Fruit fly (Drosophila melanogaster) whole organism, adult: ENCODE results near the gene CG34117.

Experiments used
- CG11617 ChIP-seq: fragments of 200-800 bp; sonication (Bioruptor generic); optimal IDR thresholded peaks from 2 replicates; lab custom pipeline; 2017; ENCODE audit warnings: mild to moderate bottlenecking, missing biosample characterization, missing genetic modification reagents, missing genetic modification characterization
- CG12768 ChIP-seq: fragments of 200-800 bp; sonication (Bioruptor generic); optimal IDR thresholded peaks from 2 replicates; lab custom pipeline; 2017; ENCODE audit warnings: missing biosample characterization, missing genetic modification characterization, mild to moderate bottlenecking, moderate library complexity, missing genetic modification reagents
- CG14711 ChIP-seq: fragments of 200-800 bp; sonication (Bioruptor generic); optimal IDR thresholded peaks from 2 replicates; lab custom pipeline; 2018; ENCODE audit warnings: missing biosample characterization, mild to moderate bottlenecking, missing genetic modification characterization, moderate library complexity
- CG1620 ChIP-seq: fragments of 200-800 bp; sonication (Bioruptor generic); optimal IDR thresholded peaks from 2 replicates; lab custom pipeline; 2016; ENCODE audit warnings: missing biosample characterization, missing genetic modification characterization
- CG33017 ChIP-seq: fragments of 200-800 bp; sonication (Bioruptor generic); optimal IDR thresholded peaks from 2 replicates; lab custom pipeline; 2018; ENCODE audit warnings: missing biosample characterization, mild to moderate bottlenecking, missing genetic modification characterization, moderate library complexity
- CG5204 ChIP-seq: fragments of 200-800 bp; sonication (Bioruptor generic); optimal IDR thresholded peaks from 2 replicates; lab custom pipeline; 2016; ENCODE audit warnings: missing biosample characterization, missing genetic modification characterization
- CG7045 ChIP-seq: fragments of 200-800 bp; sonication (Bioruptor generic); optimal IDR thresholded peaks from 2 replicates; lab custom pipeline; 2017; ENCODE audit warnings: missing biosample characterization, mild to moderate bottlenecking, missing genetic modification characterization
- CG7101 ChIP-seq: fragments of 200-800 bp; sonication (Bioruptor generic); optimal IDR thresholded peaks from 2 replicates; lab custom pipeline; 2018; ENCODE audit warnings: missing biosample characterization, mild to moderate bottlenecking, missing genetic modification characterization, moderate library complexity
- Clk ChIP-seq: fragments of 200-800 bp; sonication (Bioruptor generic); optimal IDR thresholded peaks from 2 replicates; lab custom pipeline; 2017; ENCODE audit warnings: missing biosample characterization, missing genetic modification characterization
- Crg-1 ChIP-seq: fragments of 200-800 bp; sonication (Bioruptor generic); optimal IDR thresholded peaks from 2 replicates; lab custom pipeline; 2016; ENCODE audit warnings: missing biosample characterization, missing genetic modification characterization
- Hr96 ChIP-seq: fragments of 200-800 bp; sonication (Bioruptor generic); optimal IDR thresholded peaks from 2 replicates; lab custom pipeline; 2016; ENCODE audit warnings: missing biosample characterization, missing genetic modification characterization
- Mnt ChIP-seq: fragments of 200-800 bp; sonication (Bioruptor generic); optimal IDR thresholded peaks from 2 replicates; lab custom pipeline; 2016; ENCODE audit warnings: missing biosample characterization, mild to moderate bottlenecking, missing genetic modification characterization
- bab1 ChIP-seq: fragments of 200-800 bp; sonication (Bioruptor generic); optimal IDR thresholded peaks from 3 replicates; lab custom pipeline; 2019; ENCODE audit warnings: missing biosample characterization, mild to moderate bottlenecking, missing genetic modification characterization, moderate library complexity
- cic ChIP-seq: fragments of 200-800 bp; sonication (Bioruptor generic); optimal IDR thresholded peaks from 2 replicates; lab custom pipeline; 2017; ENCODE audit warnings: missing biosample characterization, mild to moderate bottlenecking, missing genetic modification characterization, moderate library complexity
- cnc ChIP-seq, 2 experiments: fragments of >200 bp; optimal IDR thresholded peaks; 2 replicates each; lab custom pipeline; 2017
- kay ChIP-seq: fragments of 200-800 bp; sonication (Bioruptor generic); peaks from one replicate; lab custom pipeline; 2016; ENCODE audit warnings: missing biosample characterization, missing genetic modification characterization, borderline replicate concordance
- ovo ChIP-seq: fragments of 200-800 bp; sonication (Bioruptor generic); optimal IDR thresholded peaks from 2 replicates; lab custom pipeline; 2016; ENCODE audit warnings: missing biosample characterization, missing genetic modification characterization
- pad ChIP-seq: fragments of 200-800 bp; sonication (Bioruptor generic); optimal IDR thresholded peaks from 3 replicates; lab custom pipeline; 2017; ENCODE audit warnings: missing biosample characterization, missing genetic modification characterization, mild to moderate bottlenecking, moderate library complexity, missing genetic modification reagents
- tj ChIP-seq: fragments of 200-800 bp; sonication (Bioruptor generic); optimal IDR thresholded peaks from 3 replicates; lab custom pipeline; 2017; ENCODE audit warnings: missing biosample characterization, mild to moderate bottlenecking, missing genetic modification characterization, moderate library complexity
- toe ChIP-seq: fragments of 200-800 bp; sonication (Bioruptor generic); optimal IDR thresholded peaks from 2 replicates; lab custom pipeline; 2016; ENCODE audit warnings: missing biosample characterization, missing genetic modification characterization

Gene CG34117

DNA sequence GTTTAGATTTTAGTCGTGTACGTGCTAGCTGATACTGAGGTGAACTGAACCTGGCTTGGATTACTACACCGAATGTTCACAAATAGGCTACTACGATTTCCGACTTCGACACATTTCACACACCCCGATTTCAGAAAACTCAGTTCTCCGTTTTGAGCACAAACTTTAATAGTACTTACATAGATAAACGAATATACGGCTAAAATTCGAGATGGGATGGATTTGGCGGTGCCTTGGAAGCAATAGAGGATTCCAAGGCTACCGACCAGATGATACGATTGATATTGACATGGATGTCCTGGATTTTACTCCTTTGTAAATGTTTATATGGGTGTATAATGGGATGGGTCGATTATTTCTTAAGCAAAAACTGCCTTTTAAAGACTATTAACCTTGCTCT lies 10.3 kb upstream of the CG34117 start, which contains the start of gene betaTub85D:
Gene betaTub85D, minus strand, starts transcription at position 101 of the 400 bp plus-strand sequence.
- TF ChIP-seq cnc (optimal IDR thresholded peaks at IDR 0.05; lab: Kevin White, UChicago), result no peak
- TF ChIP-seq CG11617 (GFP tag; lab: Kevin White, UChicago), result no peak
- TF ChIP-seq CG14711, result no peak
- TF ChIP-seq Clk (GFP tag; lab: Kevin White, UChicago), result no peak
- TF ChIP-seq kay (GFP tag; lab: Kevin White, UChicago), result no peak
- TF ChIP-seq CG7045 (GFP tag; lab: Kevin White, UChicago), result no peak
- TF ChIP-seq Crg-1 (GFP tag; lab: Kevin White, UChicago), result no peak
- no peak for TF ChIP-seq bab1 (GFP tag; lab: Kevin White, UChicago)
- TF ChIP-seq ovo (GFP tag; lab: Kevin White, UChicago), result no peak

DNA sequence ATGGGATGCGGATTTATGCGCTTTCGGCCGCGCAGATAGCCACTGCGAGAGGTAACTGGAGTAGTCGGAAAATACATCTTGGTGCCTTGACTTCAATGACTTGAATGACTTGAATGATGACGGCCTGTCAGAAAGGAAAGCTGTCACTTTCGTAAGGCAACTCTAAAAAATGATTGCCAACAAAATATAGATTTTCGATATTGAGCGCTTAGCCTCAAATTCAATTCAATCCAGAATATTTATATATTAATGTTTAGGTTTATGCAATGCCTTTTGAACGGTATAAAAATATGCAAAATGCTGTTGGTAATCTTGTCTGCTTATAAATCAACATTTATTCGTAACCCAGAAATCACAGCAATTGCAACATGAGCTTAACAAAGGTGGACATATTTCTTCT lies 8.2 kb upstream of the CG34117 start, which contains the start of gene CG44261:
Gene CG44261, minus strand, starts transcription at position 101 of the 400 bp plus-strand sequence.
- TF ChIP-seq ovo (GFP tag; lab: Kevin White, UChicago) (no peak), Hr96 (GFP tag; lab: Kevin White, UChicago) (no peak), toe (GFP tag; lab: Kevin White, UChicago) (no peak), CG1620 (no peak), CG11617 (GFP tag; lab: Kevin White, UChicago) (no peak), tj (GFP tag; lab: Kevin White, UChicago) (no peak), Mnt (GFP tag; lab: Kevin White, UChicago) (no peak), CG5204 (no peak), CG7101 (tag; lab: Kevin White, UChicago) (no peak), cnc (optimal IDR thresholded peaks at IDR 0.05; lab: Kevin White, UChicago) (no peak), Crg-1 (GFP tag; lab: Kevin White, UChicago) (no peak), kay (GFP tag; lab: Kevin White, UChicago) (no peak), CG14711 (no peak), Clk (GFP tag; lab: Kevin White, UChicago) (no peak), pad (no peak), CG7045 (GFP tag; lab: Kevin White, UChicago) (no peak), CG12768 (no peak), CG33017 (tag; lab: Kevin White, UChicago) (no peak), cic (GFP tag; lab: Kevin White, UChicago) (no peak), bab1 (GFP tag; lab: Kevin White, UChicago) (no peak)

dm6 chr3R:9404104-9404512 lies 4.3 kb upstream of the CG34117 start, which contains the start of the genes CG9356, BBIP1 and CG8135:
Gene CG9356, minus strand, starts transcription at chr3R:9404269.
Gene BBIP1, plus strand, starts transcription at chr3R:9404385.
Gene CG8135, plus strand, starts transcription at chr3R:9404385.
- peak; percentile 59 for TF ChIP-seq pad
- TF ChIP-seq bab1 (GFP tag; lab: Kevin White, UChicago), result peak; percentile 87
- TF ChIP-seq Mnt (GFP tag; lab: Kevin White, UChicago), result peak; percentile 89
- peak; percentile 89 for TF ChIP-seq CG1620
- TF ChIP-seq CG14711, result peak; percentile 79
- TF ChIP-seq CG33017 (tag; lab: Kevin White, UChicago), result peak; percentile 36
- TF ChIP-seq CG5204, result no peak
- peak; percentile 19 for TF ChIP-seq Clk (GFP tag; lab: Kevin White, UChicago)
- TF ChIP-seq kay (GFP tag; lab: Kevin White, UChicago), result no peak
- no peak for TF ChIP-seq Hr96 (GFP tag; lab: Kevin White, UChicago)
- TF ChIP-seq cnc (optimal IDR thresholded peaks at IDR 0.05; lab: Kevin White, UChicago), result no peak
- peak; percentile 78 for TF ChIP-seq CG7101 (tag; lab: Kevin White, UChicago)
- TF ChIP-seq ovo (GFP tag; lab: Kevin White, UChicago), result peak; percentile 73
- peak; percentile 76 for TF ChIP-seq Crg-1 (GFP tag; lab: Kevin White, UChicago)
- peak; percentile 62 for TF ChIP-seq cic (GFP tag; lab: Kevin White, UChicago)
- peak; percentile 81 for TF ChIP-seq toe (GFP tag; lab: Kevin White, UChicago)
- peak; percentile 95 for TF ChIP-seq tj (GFP tag; lab: Kevin White, UChicago)
- TF ChIP-seq CG12768, result peak; percentile 76
- peak; percentile 83 for TF ChIP-seq CG11617 (GFP tag; lab: Kevin White, UChicago)
- peak; percentile 49 for TF ChIP-seq CG7045 (GFP tag; lab: Kevin White, UChicago)

dm6 chr3R:9401127-9401603 lies 1.3 kb upstream of the CG34117 start, which contains the start of the genes RpL34b and CG8132:
Gene RpL34b, minus strand, starts transcription at chr3R:9401226.
Gene CG8132, plus strand, starts transcription at chr3R:9401495.
- TF ChIP-seq ovo (GFP tag; lab: Kevin White, UChicago), result peak; percentile 98
- TF ChIP-seq Mnt (GFP tag; lab: Kevin White, UChicago), result peak; percentile 100
- peak; percentile 97 for TF ChIP-seq CG11617 (GFP tag; lab: Kevin White, UChicago)
- peak; percentile 95 for TF ChIP-seq CG12768
- peak; percentile 99 for TF ChIP-seq CG1620
- TF ChIP-seq CG7101 (tag; lab: Kevin White, UChicago), result peak; percentile 98
- peak; percentile 88 for TF ChIP-seq cic (GFP tag; lab: Kevin White, UChicago)
- peak; percentile 87 for TF ChIP-seq tj (GFP tag; lab: Kevin White, UChicago)
- peak; percentile 97 for TF ChIP-seq Crg-1 (GFP tag; lab: Kevin White, UChicago)
- peak; percentile 91 for TF ChIP-seq pad
- peak; percentile 95 for TF ChIP-seq CG7045 (GFP tag; lab: Kevin White, UChicago)
- TF ChIP-seq Clk (GFP tag; lab: Kevin White, UChicago), result peak; percentile 94
- TF ChIP-seq bab1 (GFP tag; lab: Kevin White, UChicago), result peak; percentile 97
- TF ChIP-seq CG33017 (tag; lab: Kevin White, UChicago), result peak; percentile 97
- no peak for TF ChIP-seq kay (GFP tag; lab: Kevin White, UChicago)
- peak; percentile 98 for TF ChIP-seq Hr96 (GFP tag; lab: Kevin White, UChicago)
- peak; percentile 97 for TF ChIP-seq toe (GFP tag; lab: Kevin White, UChicago)
- peak; percentile 96 for TF ChIP-seq CG5204
- TF ChIP-seq CG14711, result peak; percentile 94
- TF ChIP-seq cnc (optimal IDR thresholded peaks at IDR 0.05; lab: Kevin White, UChicago), result no peak

dm6 chr3R:9399074-9399473 lies 779 bp downstream of the CG34117 start:
- no peak for TF ChIP-seq kay (GFP tag; lab: Kevin White, UChicago)
- no peak for TF ChIP-seq toe (GFP tag; lab: Kevin White, UChicago)
- no peak for TF ChIP-seq Mnt (GFP tag; lab: Kevin White, UChicago)
- no peak for TF ChIP-seq ovo (GFP tag; lab: Kevin White, UChicago)
- TF ChIP-seq CG7045 (GFP tag; lab: Kevin White, UChicago), result no peak
- TF ChIP-seq CG33017 (tag; lab: Kevin White, UChicago), result no peak
- no peak for TF ChIP-seq cnc (optimal IDR thresholded peaks at IDR 0.05; lab: Kevin White, UChicago)
- no peak for TF ChIP-seq pad
